Worm (Caenorhabditis elegans) whole organism, L4 larva: ENCODE data around the gene ecps-2.

Source experiments
- ceh-32 ChIP-seq: sonication (generic microtip); optimal IDR thresholded peaks from 2 replicates; lab custom pipeline; 2016; ENCODE audit warnings: mild to moderate bottlenecking, missing genetic modification characterization, missing compliant biosample characterization; ENCODE audit not compliant: poor library complexity
- daf-16 ChIP-seq, 3 experiments: sonication (generic microtip); optimal IDR thresholded peaks; 2 replicates each; lab custom pipeline; 2016 to 2017; ENCODE audit warnings: missing genetic modification characterization in 3 of 3, missing genetic modification reagents in 3 of 3, mild to moderate bottlenecking in 2 of 3, missing compliant biosample characterization in 2 of 3, missing biosample characterization in 1 of 3, moderate library complexity in 1 of 3
- dpl-1 ChIP-seq: fragments of 150-350 bp; optimal IDR thresholded peaks from 2 replicates; lab custom pipeline; 2014; ENCODE audit warnings: missing biosample characterization, missing genetic modification reagents, missing genetic modification characterization
- jun-1 ChIP-seq: fragments of 150-350 bp; optimal IDR thresholded peaks from 2 replicates; lab custom pipeline; 2014; ENCODE audit warnings: missing biosample characterization, missing genetic modification reagents, missing genetic modification characterization

DNA sequence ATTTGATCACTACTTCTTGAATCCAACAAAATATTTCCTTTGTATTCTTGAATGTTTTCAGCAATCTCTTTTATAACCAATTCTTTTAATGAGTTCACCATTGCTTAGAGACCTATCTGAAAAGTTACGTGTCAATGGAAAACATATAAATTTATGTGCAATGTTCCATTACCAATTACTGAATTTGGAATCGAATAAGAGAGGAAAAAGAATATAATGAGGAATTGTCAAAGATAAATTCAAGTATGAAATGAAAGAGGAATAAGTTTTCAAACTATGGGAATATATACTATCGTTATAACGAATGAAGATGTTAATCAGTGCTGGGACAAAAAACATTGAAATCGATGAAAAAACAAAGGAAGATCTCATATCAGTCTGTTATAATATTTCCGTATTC is 8.1 kb downstream of the ecps-2 start, which contains the start of gene H04D03.4:
- no peak for TF ChIP-seq ceh-32 (tag; lab: Kevin White, UChicago)
- no peak for TF ChIP-seq jun-1 (tag; lab: Kevin White, UChicago)
- no peak for TF ChIP-seq daf-16 (GFP tag; optimal IDR thresholded peaks at IDR 0.05; lab: Kevin White, UChicago)
- TF ChIP-seq daf-16 (tag; optimal IDR thresholded peaks at IDR 0.05; lab: Kevin White, UChicago): no peak
- no peak for TF ChIP-seq dpl-1 (GFP tag; lab: Kevin White, UChicago)
